Fruit fly (Drosophila melanogaster): ENCODE data around the gene CG4829.

CG4829 gene

dm6 chrX:16781055-16781454, 30.4 kb upstream of the CG4829 start (continued):
- peak; percentile 42 for TF ChIP-seq eyg (GFP tag; optimal IDR thresholded peaks at IDR 0.05)
- 0 out of 2 replicates have a peak, but pooled peaks have one; percentile 8 for TF ChIP-seq CG14441 (GFP tag; IDR thresholded peaks at IDR 0.05)
- TF ChIP-seq CG1024 (GFP tag; IDR thresholded peaks at IDR 0.05): no peak
- TF ChIP-seq knrl (GFP tag; IDR thresholded peaks at IDR 0.05; ENCODE audit: partially characterized antibody): no peak
- no peak for TF ChIP-seq zen (tag; optimal IDR thresholded peaks at IDR 0.05)
- TF ChIP-seq Meics (GFP tag; optimal IDR thresholded peaks at IDR 0.05): peak; percentile 47
- TF ChIP-seq CG10209 (GFP tag; optimal IDR thresholded peaks at IDR 0.05): peak; percentile 15
- TF ChIP-seq CHES-1-like (GFP tag; optimal IDR thresholded peaks at IDR 0.05): peak; percentile 45
- TF ChIP-seq pan (optimal IDR thresholded peaks at IDR 0.05): no peak
- no peak for TF ChIP-seq pan (GFP tag; optimal IDR thresholded peaks at IDR 0.05 in 1 of 2, IDR thresholded peaks at IDR 0.05 in 1 of 2)
- no peak for TF ChIP-seq CG9727 (GFP tag; optimal IDR thresholded peaks at IDR 0.05)
- peak; percentile 29 for TF ChIP-seq pb (GFP tag; optimal IDR thresholded peaks at IDR 0.05)
- TF ChIP-seq CG7372 (GFP tag; IDR thresholded peaks at IDR 0.05): 0 out of 2 replicates have a peak, but pooled peaks have one; percentile 8
- peak; percentile 34 for TF ChIP-seq caup (GFP tag; optimal IDR thresholded peaks at IDR 0.05; ENCODE audit: severe bottlenecking)
- TF ChIP-seq CG9215 (GFP tag; IDR thresholded peaks at IDR 0.05): peak; percentile 21; the same call in 1 of the 2 replicates
- TF ChIP-seq Abd-B (GFP tag; optimal IDR thresholded peaks at IDR 0.05): no peak
- TF ChIP-seq CG17328 (GFP tag; IDR thresholded peaks at IDR 0.05): 0 out of 2 replicates have a peak, but pooled peaks have one; percentile 23
- TF ChIP-seq schlank (tag; optimal IDR thresholded peaks at IDR 0.05): no peak
- no peak for TF ChIP-seq Kr (GFP tag; optimal IDR thresholded peaks at IDR 0.05)
- no peak for TF ChIP-seq CG1647 (GFP tag; optimal IDR thresholded peaks at IDR 0.05)
- TF ChIP-seq br (optimal IDR thresholded peaks at IDR 0.05): no peak
- TF ChIP-seq Sox102F (GFP tag; optimal IDR thresholded peaks at IDR 0.05): peak; percentile 10
- TF ChIP-seq Antp (GFP tag; optimal IDR thresholded peaks at IDR 0.05): peak; percentile 30
- peak; percentile 19 for TF ChIP-seq Fer3 (tag; optimal IDR thresholded peaks at IDR 0.05)
- no peak for TF ChIP-seq Opbp (GFP tag; IDR thresholded peaks at IDR 0.05; ENCODE audit: partially characterized antibody)
- TF ChIP-seq Oli (tag; optimal IDR thresholded peaks at IDR 0.05): peak; percentile 8
- no peak for TF ChIP-seq CG6683 (GFP tag; optimal IDR thresholded peaks at IDR 0.05)
- no peak for TF ChIP-seq Sry-δ (GFP tag; optimal IDR thresholded peaks at IDR 0.05)
- no peak for TF ChIP-seq Poxn (GFP tag; IDR thresholded peaks at IDR 0.05)
- TF ChIP-seq lmd (GFP tag; IDR thresholded peaks at IDR 0.05): peak; percentile 19; the same call in 1 of the 2 replicates
- no peak for TF ChIP-seq Nf-YB (GFP tag; optimal IDR thresholded peaks at IDR 0.05)
- no peak for TF ChIP-seq psq (GFP tag; optimal IDR thresholded peaks at IDR 0.05)
- TF ChIP-seq CG15696 (tag; optimal IDR thresholded peaks at IDR 0.05): no peak
- TF ChIP-seq CG34224 (GFP tag; IDR thresholded peaks at IDR 0.05; ENCODE audit: partially characterized antibody): no peak
- no peak for TF ChIP-seq CG15479 (GFP tag; optimal IDR thresholded peaks at IDR 0.05)
- peak; percentile 38 for TF ChIP-seq lilli (GFP tag; optimal IDR thresholded peaks at IDR 0.05)
- TF ChIP-seq CG31388 (GFP tag; optimal IDR thresholded peaks at IDR 0.05): no peak
- TF ChIP-seq chm (GFP tag; IDR thresholded peaks at IDR 0.05): 0 out of 2 replicates have a peak, but pooled peaks have one; percentile 9
- no peak for TF ChIP-seq CG7745 (tag; optimal IDR thresholded peaks at IDR 0.05)
- TF ChIP-seq Dip3 (GFP tag; optimal IDR thresholded peaks at IDR 0.05): peak; percentile 41
- TF ChIP-seq Chrac-16 (GFP tag; optimal IDR thresholded peaks at IDR 0.05): no peak
- peak; percentile 30; the same call in 1 of the 2 replicates for TF ChIP-seq slbo (GFP tag; IDR thresholded peaks at IDR 0.05)
- TF ChIP-seq CG1603 (tag; optimal IDR thresholded peaks at IDR 0.05): peak; percentile 16
- no peak for TF ChIP-seq sob (GFP tag; IDR thresholded peaks at IDR 0.05)
- TF ChIP-seq pnt (GFP tag; optimal IDR thresholded peaks at IDR 0.05): peak; percentile 27
- no peak for TF ChIP-seq CG8281 (tag; optimal IDR thresholded peaks at IDR 0.05)
- no peak for TF ChIP-seq Doc2 (GFP tag; IDR thresholded peaks at IDR 0.05)
- TF ChIP-seq CG8944 (GFP tag; optimal IDR thresholded peaks at IDR 0.05): no peak
- no peak for TF ChIP-seq HLHmδ (GFP tag; optimal IDR thresholded peaks at IDR 0.05)
- TF ChIP-seq amos (GFP tag; IDR thresholded peaks at IDR 0.05; ENCODE audit: partially characterized antibody): no peak
- TF ChIP-seq Mad (GFP tag; optimal IDR thresholded peaks at IDR 0.05): no peak

All from whole organism, embryonic.